Worm (Caenorhabditis elegans): Measurements from ENCODE around the gene sec-3.

- TF ChIP-seq ama-1 (optimal IDR thresholded peaks at IDR 0.05) = no peak
- TF ChIP-seq tra-4 (tag; optimal IDR thresholded peaks at IDR 0.05) = no peak
- no peak for TF ChIP-seq ceh-36 (tag; optimal IDR thresholded peaks at IDR 0.05)
- no peak for TF ChIP-seq tbx-37 (GFP tag; conservative IDR thresholded peaks at IDR 0.05)
- no peak for TF ChIP-seq pes-1 (GFP tag; IDR thresholded peaks at IDR 0.05)
- no peak for TF ChIP-seq flt-1 (GFP tag; IDR thresholded peaks at IDR 0.05)
- TF ChIP-seq F13C5.2 (tag; optimal IDR thresholded peaks at IDR 0.05) = no peak
- no peak for TF ChIP-seq aly-1 (tag; optimal IDR thresholded peaks at IDR 0.05)
- no peak for TF ChIP-seq B0310.2 (tag; optimal IDR thresholded peaks at IDR 0.05)
Observed at ce11 chrX:3108603-3109002, 9.0 kb upstream of the sec-3 start.
